Worm (Caenorhabditis elegans): ENCODE data around the gene his-6.

ce11 chrV:8580961-8581360 lies 46.2 kb upstream of the his-6 start, which contains the start of gene C10B5.1:
- no peak for TF ChIP-seq dao-5 (tag; optimal IDR thresholded peaks at IDR 0.05)
- no peak for TF ChIP-seq him-1 (tag; optimal IDR thresholded peaks at IDR 0.05)
- no peak for TF ChIP-seq W03F9.2 (tag; optimal IDR thresholded peaks at IDR 0.05)
